Worm (Caenorhabditis elegans): ENCODE results near the gene idpb-5.
A peak's percentile ranks its signal among the peaks of the same experiment; 100 is the strongest.

DNA sequence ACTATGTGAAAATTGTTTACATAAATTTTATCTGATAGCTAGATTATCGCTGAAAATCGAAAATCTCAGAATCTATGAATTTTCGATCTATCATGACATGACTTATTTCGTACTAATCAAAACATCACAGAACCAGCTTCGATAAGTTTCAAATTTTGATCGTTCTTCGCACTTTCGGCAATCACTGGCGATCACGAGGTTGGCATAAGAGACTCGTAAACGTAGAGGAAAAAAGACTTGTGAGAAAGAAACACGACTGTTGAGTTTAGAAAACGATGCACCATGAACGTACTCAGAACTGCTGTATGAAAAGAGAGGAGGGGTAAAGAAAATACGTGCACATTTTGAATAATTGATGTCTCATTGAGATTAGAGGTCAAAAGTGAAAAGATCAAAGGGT, 15.3 kb upstream of the idpb-5 start:
- TF ChIP-seq ceh-9 (tag; optimal IDR thresholded peaks at IDR 0.05) = no peak
- peak; percentile 84 for TF ChIP-seq pha-4 (tag; optimal IDR thresholded peaks at IDR 0.05)
- peak; percentile 83 for TF ChIP-seq ama-1 (optimal IDR thresholded peaks at IDR 0.05)
- TF ChIP-seq egl-27 (tag; optimal IDR thresholded peaks at IDR 0.05) = no peak
- peak in 1 of 3 experiments; percentile 19 for TF ChIP-seq elt-3 (tag; optimal IDR thresholded peaks at IDR 0.05)
- no peak for TF ChIP-seq nhr-237 (tag; optimal IDR thresholded peaks at IDR 0.05)
- peak; percentile 69 for TF ChIP-seq jun-1 (tag; optimal IDR thresholded peaks at IDR 0.05)
- no peak for TF ChIP-seq ceh-82 (tag; optimal IDR thresholded peaks at IDR 0.05)
- no peak for TF ChIP-seq ceh-16 (tag; optimal IDR thresholded peaks at IDR 0.05)
- peak; percentile 78 for TF ChIP-seq nhr-25 (tag; optimal IDR thresholded peaks at IDR 0.05)
- TF ChIP-seq skn-1 (tag; optimal IDR thresholded peaks at IDR 0.05) = no peak
